Worm (Caenorhabditis elegans) whole organism, L3 larva: ENCODE measurements around the gene K09C8.8.

Source experiments
- R02D3.7 ChIP-seq: fragments of 150-350 bp; optimal IDR thresholded peaks from 2 replicates; lab custom pipeline; 2014; ENCODE audit warnings: missing biosample characterization, missing genetic modification characterization
- ama-1 ChIP-seq: fragments of 150-350 bp; optimal IDR thresholded peaks from 2 replicates; lab custom pipeline; 2018
- ceh-16 ChIP-seq: sonication (generic microtip); optimal IDR thresholded peaks from 2 replicates; lab custom pipeline; 2017; ENCODE audit warnings: missing biosample characterization, missing genetic modification characterization
- ceh-28 ChIP-seq: fragments of 150-350 bp; optimal IDR thresholded peaks from 2 replicates; lab custom pipeline; 2014; ENCODE audit warnings: missing biosample characterization, missing genetic modification reagents, missing genetic modification characterization
- elt-3 ChIP-seq, 3 experiments: fragments of 150-350 bp in 1 of 3; sonication (generic microtip) in 2 of 3; optimal IDR thresholded peaks; 2 replicates in 2 of 3; 4 replicates in 1 of 3; lab custom pipeline; 2014 to 2017; ENCODE audit warnings: missing biosample characterization in 3 of 3, missing genetic modification characterization in 3 of 3
- eor-1 ChIP-seq, 2 experiments: fragments of 150-350 bp; optimal IDR thresholded peaks; 2 replicates each; lab custom pipeline; 2014 to 2018; ENCODE audit warnings: missing biosample characterization in 2 of 2, missing genetic modification characterization in 2 of 2
- fkh-2 ChIP-seq: fragments of 150-350 bp; optimal IDR thresholded peaks from 2 replicates; lab custom pipeline; 2014; ENCODE audit warnings: missing biosample characterization, missing genetic modification reagents, missing genetic modification characterization
- fos-1 ChIP-seq: fragments of 150-350 bp; optimal IDR thresholded peaks from 2 replicates; lab custom pipeline; 2014; ENCODE audit warnings: missing biosample characterization, missing genetic modification characterization
- hmg-11 ChIP-seq: sonication (generic microtip); optimal IDR thresholded peaks from 2 replicates; lab custom pipeline; 2016; ENCODE audit warnings: missing genetic modification characterization, missing compliant biosample characterization
- lin-15B ChIP-seq: fragments of 150-350 bp; optimal IDR thresholded peaks from 2 replicates; lab custom pipeline; 2014; ENCODE audit warnings: missing biosample characterization, missing genetic modification characterization
- nhr-11 ChIP-seq: fragments of 150-350 bp; optimal IDR thresholded peaks from 2 replicates; lab custom pipeline; 2014; ENCODE audit warnings: missing biosample characterization, missing genetic modification characterization
- nhr-23 ChIP-seq: fragments of 150-350 bp; optimal IDR thresholded peaks from 2 replicates; lab custom pipeline; 2014; ENCODE audit warnings: missing biosample characterization, missing genetic modification reagents, missing genetic modification characterization
- nhr-237 ChIP-seq: fragments of 150-350 bp; optimal IDR thresholded peaks from 2 replicates; lab custom pipeline; 2014; ENCODE audit warnings: missing biosample characterization, missing genetic modification characterization
- nhr-25 ChIP-seq: sonication (generic microtip); optimal IDR thresholded peaks from 2 replicates; lab custom pipeline; 2017; ENCODE audit warnings: missing biosample characterization, missing genetic modification characterization
- nhr-28 ChIP-seq: fragments of 150-350 bp; optimal IDR thresholded peaks from 2 replicates; lab custom pipeline; 2014; ENCODE audit warnings: missing biosample characterization, missing genetic modification characterization
- nhr-43 ChIP-seq: sonication (generic microtip); optimal IDR thresholded peaks from 2 replicates; lab custom pipeline; 2016; ENCODE audit warnings: mild to moderate bottlenecking, missing genetic modification characterization, missing compliant biosample characterization; ENCODE audit not compliant: poor library complexity, severe bottlenecking
- nhr-77 ChIP-seq: fragments of 150-350 bp; optimal IDR thresholded peaks from 2 replicates; lab custom pipeline; 2014; ENCODE audit warnings: missing biosample characterization, missing genetic modification characterization
- pha-4 ChIP-seq: fragments of 150-350 bp; optimal IDR thresholded peaks from 2 replicates; lab custom pipeline; 2014; ENCODE audit warnings: missing biosample characterization, missing genetic modification reagents, missing genetic modification characterization
- pqm-1 ChIP-seq: fragments of 150-350 bp; optimal IDR thresholded peaks from 2 replicates; lab custom pipeline; 2017; ENCODE audit warnings: missing biosample characterization, missing genetic modification characterization, inconsistent platforms
- sea-2 ChIP-seq: fragments of 150-350 bp; sonication (generic microtip); optimal IDR thresholded peaks from 4 replicates; lab custom pipeline; 2014; ENCODE audit warnings: missing biosample characterization, missing genetic modification reagents, missing genetic modification characterization
- skn-1 ChIP-seq: fragments of 150-350 bp; optimal IDR thresholded peaks from 2 replicates; lab custom pipeline; 2014; ENCODE audit warnings: missing biosample characterization, missing genetic modification characterization
- tbx-2 ChIP-seq: sonication (generic microtip); optimal IDR thresholded peaks from 2 replicates; lab custom pipeline; 2016; ENCODE audit warnings: mild to moderate bottlenecking, missing genetic modification characterization, missing compliant biosample characterization
- unc-62 ChIP-seq: fragments of 150-350 bp; sonication (generic microtip); optimal IDR thresholded peaks from 4 replicates; lab custom pipeline; 2014; ENCODE audit warnings: missing biosample characterization, missing genetic modification reagents, missing genetic modification characterization
- ztf-11 ChIP-seq: fragments of 150-350 bp; optimal IDR thresholded peaks from 2 replicates; lab custom pipeline; 2014; ENCODE audit warnings: missing biosample characterization, missing genetic modification characterization
- ztf-4 ChIP-seq: fragments of 150-350 bp; optimal IDR thresholded peaks from 2 replicates; lab custom pipeline; 2014; ENCODE audit warnings: missing biosample characterization, missing genetic modification characterization

K09C8.8 gene

DNA sequence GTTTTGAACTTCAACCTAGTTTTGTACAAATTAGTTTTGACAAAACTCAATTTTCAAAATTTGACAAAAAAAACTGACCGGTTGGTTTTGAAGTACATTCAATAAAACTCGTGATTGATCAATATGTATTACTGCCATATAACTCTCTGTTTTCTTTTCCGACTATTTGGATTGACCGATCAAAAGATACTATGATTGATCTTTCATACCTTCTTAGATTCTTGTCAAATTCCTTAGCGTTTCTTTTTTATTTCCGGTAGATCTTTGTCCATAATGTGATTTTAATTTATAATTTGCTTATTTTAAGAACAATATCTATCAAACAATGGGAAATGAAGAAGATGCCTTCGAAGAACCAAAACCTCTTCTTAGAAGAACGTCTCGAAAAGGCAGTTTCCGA is 41.6 kb downstream of the K09C8.8 start, which contains the start of gene F58A3.3:
TSS of gene F58A3.3 (plus strand) at position 301 of the 400 bp plus-strand sequence.
- TF ChIP-seq nhr-28 (no peak), nhr-77 (tag; lab: Kevin White, UChicago) (no peak), fos-1 (tag; lab: Kevin White, UChicago) (no peak), pha-4 (tag; lab: Kevin White, UChicago) (no peak), hmg-11 (tag; lab: Kevin White, UChicago) (no peak), nhr-237 (tag; lab: Kevin White, UChicago) (no peak), ceh-16 (no peak)

ce11 chrX:11014394-11015280 is 43.9 kb downstream of the K09C8.8 start:
- TF ChIP-seq ceh-28 (tag; lab: Kevin White, UChicago) (peak; percentile 25), elt-3 (tag; optimal IDR thresholded peaks at IDR 0.05; lab: Kevin White, UChicago) (peak in 1 of 3 experiments; percentile 50), skn-1 (tag; lab: Kevin White, UChicago) (no peak), pqm-1 (tag; lab: Kevin White, UChicago) (no peak), nhr-25 (tag; lab: Kevin White, UChicago) (peak; percentile 28), nhr-11 (tag; lab: Kevin White, UChicago) (no peak), fkh-2 (tag; lab: Kevin White, UChicago) (no peak), nhr-43 (tag; lab: Kevin White, UChicago) (peak; percentile 37), nhr-237 (tag; lab: Kevin White, UChicago) (no peak), ztf-4 (no peak), nhr-23 (peak; percentile 48), ztf-11 (tag; lab: Kevin White, UChicago) (no peak)

ce11 chrX:11016100-11016499 is 45.4 kb downstream of the K09C8.8 start, which contains the start of gene egl-15:
Gene egl-15, plus strand, starts transcription at chrX:11016400.
- TF ChIP-seq nhr-25 (tag; lab: Kevin White, UChicago) (no peak), eor-1 (tag; optimal IDR thresholded peaks at IDR 0.05; lab: Kevin White, UChicago) (no peak), R02D3.7 (tag; lab: Kevin White, UChicago) (no peak), tbx-2 (tag; lab: Kevin White, UChicago) (no peak), unc-62 (GFP tag; lab: Kevin White, UChicago) (no peak), sea-2 (GFP tag; lab: Kevin White, UChicago) (no peak), ama-1 (no peak), lin-15B (tag; lab: Kevin White, UChicago) (no peak)
